Fruit fly (Drosophila melanogaster): Measurements from ENCODE around the gene CG14088.

dm6 chr3L:19260278-19260803, 10.1 kb downstream of the CG14088 start, which contains the start of gene nes:
- TF ChIP-seq psq (optimal IDR thresholded peaks at IDR 0.05) (no peak), CG8478 (optimal IDR thresholded peaks at IDR 0.05) (no peak)
